Worm (Caenorhabditis elegans) whole organism, L3 larva: ENCODE data around the gene Y40C5A.4.
"Not testable (repeated sequence)": the region's sequence is repeated elsewhere in the genome, so short reads cannot be mapped to it uniquely, and the experiment has no call there.

Experiments
- R02D3.7 ChIP-seq: fragments of 150-350 bp; optimal IDR thresholded peaks from 2 replicates; lab custom pipeline; 2014; ENCODE audit warnings: missing biosample characterization, missing genetic modification characterization
- ZK546.5 ChIP-seq: sonication (generic microtip); optimal IDR thresholded peaks from 2 replicates; lab custom pipeline; 2017; ENCODE audit warnings: missing biosample characterization, missing genetic modification characterization
- ceh-16 ChIP-seq: sonication (generic microtip); optimal IDR thresholded peaks from 2 replicates; lab custom pipeline; 2017; ENCODE audit warnings: missing biosample characterization, missing genetic modification characterization
- ceh-82 ChIP-seq: fragments of 150-350 bp; optimal IDR thresholded peaks from 2 replicates; lab custom pipeline; 2014; ENCODE audit warnings: missing biosample characterization, missing genetic modification characterization
- ceh-9 ChIP-seq: sonication (generic microtip); optimal IDR thresholded peaks from 2 replicates; lab custom pipeline; 2018; ENCODE audit warnings: missing biosample characterization, missing genetic modification characterization
- egl-27 ChIP-seq: sonication (generic microtip); optimal IDR thresholded peaks from 4 replicates; lab custom pipeline; 2017; ENCODE audit warnings: missing biosample characterization, missing genetic modification reagents, missing genetic modification characterization
- egl-5 ChIP-seq: fragments of 150-350 bp; optimal IDR thresholded peaks from 2 replicates; lab custom pipeline; 2017; ENCODE audit warnings: missing biosample characterization, missing genetic modification reagents, missing genetic modification characterization, inconsistent platforms
- elt-3 ChIP-seq, 3 experiments: fragments of 150-350 bp in 1 of 3; sonication (generic microtip) in 2 of 3; optimal IDR thresholded peaks; 2 replicates in 2 of 3; 4 replicates in 1 of 3; lab custom pipeline; 2014 to 2017; ENCODE audit warnings: missing biosample characterization in 3 of 3, missing genetic modification characterization in 3 of 3
- eor-1 ChIP-seq, 2 experiments: fragments of 150-350 bp; optimal IDR thresholded peaks; 2 replicates each; lab custom pipeline; 2014 to 2018; ENCODE audit warnings: missing biosample characterization in 2 of 2, missing genetic modification characterization in 2 of 2
- fkh-10 ChIP-seq: sonication (generic microtip); optimal IDR thresholded peaks from 2 replicates; lab custom pipeline; 2017; ENCODE audit warnings: missing biosample characterization, missing genetic modification reagents, missing genetic modification characterization
- fos-1 ChIP-seq: fragments of 150-350 bp; optimal IDR thresholded peaks from 2 replicates; lab custom pipeline; 2014; ENCODE audit warnings: missing biosample characterization, missing genetic modification characterization
- hmg-11 ChIP-seq: sonication (generic microtip); optimal IDR thresholded peaks from 2 replicates; lab custom pipeline; 2016; ENCODE audit warnings: missing genetic modification characterization, missing compliant biosample characterization
- lin-15B ChIP-seq: fragments of 150-350 bp; optimal IDR thresholded peaks from 2 replicates; lab custom pipeline; 2014; ENCODE audit warnings: missing biosample characterization, missing genetic modification characterization
- lsy-12 ChIP-seq: sonication (generic microtip); optimal IDR thresholded peaks from 2 replicates; lab custom pipeline; 2016; ENCODE audit warnings: mild to moderate bottlenecking, missing genetic modification characterization, missing compliant biosample characterization
- mml-1 ChIP-seq: fragments of 150-350 bp; sonication (generic microtip); optimal IDR thresholded peaks from 3 replicates; lab custom pipeline; 2014; ENCODE audit warnings: missing biosample characterization, missing genetic modification characterization
- nhr-11 ChIP-seq: fragments of 150-350 bp; optimal IDR thresholded peaks from 2 replicates; lab custom pipeline; 2014; ENCODE audit warnings: missing biosample characterization, missing genetic modification characterization
- nhr-12 ChIP-seq: fragments of 150-350 bp; optimal IDR thresholded peaks from 2 replicates; lab custom pipeline; 2014; ENCODE audit warnings: missing biosample characterization, missing genetic modification characterization
- nhr-28 ChIP-seq: fragments of 150-350 bp; optimal IDR thresholded peaks from 2 replicates; lab custom pipeline; 2014; ENCODE audit warnings: missing biosample characterization, missing genetic modification characterization
- nhr-43 ChIP-seq: sonication (generic microtip); optimal IDR thresholded peaks from 2 replicates; lab custom pipeline; 2016; ENCODE audit warnings: mild to moderate bottlenecking, missing genetic modification characterization, missing compliant biosample characterization; ENCODE audit not compliant: poor library complexity, severe bottlenecking
- nhr-77 ChIP-seq: fragments of 150-350 bp; optimal IDR thresholded peaks from 2 replicates; lab custom pipeline; 2014; ENCODE audit warnings: missing biosample characterization, missing genetic modification characterization
- pha-4 ChIP-seq: fragments of 150-350 bp; optimal IDR thresholded peaks from 2 replicates; lab custom pipeline; 2014; ENCODE audit warnings: missing biosample characterization, missing genetic modification reagents, missing genetic modification characterization
- pqm-1 ChIP-seq: fragments of 150-350 bp; optimal IDR thresholded peaks from 2 replicates; lab custom pipeline; 2017; ENCODE audit warnings: missing biosample characterization, missing genetic modification characterization, inconsistent platforms
- sea-2 ChIP-seq: fragments of 150-350 bp; sonication (generic microtip); optimal IDR thresholded peaks from 4 replicates; lab custom pipeline; 2014; ENCODE audit warnings: missing biosample characterization, missing genetic modification reagents, missing genetic modification characterization
- skn-1 ChIP-seq: fragments of 150-350 bp; optimal IDR thresholded peaks from 2 replicates; lab custom pipeline; 2014; ENCODE audit warnings: missing biosample characterization, missing genetic modification characterization
- unc-39 ChIP-seq: sonication (generic microtip); optimal IDR thresholded peaks from 4 replicates; lab custom pipeline; 2017; ENCODE audit warnings: missing biosample characterization, missing genetic modification characterization
- unc-62 ChIP-seq: fragments of 150-350 bp; sonication (generic microtip); optimal IDR thresholded peaks from 4 replicates; lab custom pipeline; 2014; ENCODE audit warnings: missing biosample characterization, missing genetic modification reagents, missing genetic modification characterization
- zag-1 ChIP-seq: fragments of 150-350 bp; optimal IDR thresholded peaks from 2 replicates; lab custom pipeline; 2014; ENCODE audit warnings: missing biosample characterization, missing genetic modification characterization
- ztf-4 ChIP-seq: fragments of 150-350 bp; optimal IDR thresholded peaks from 2 replicates; lab custom pipeline; 2014; ENCODE audit warnings: missing biosample characterization, missing genetic modification characterization

Y40C5A.4 gene

ce11 chrIV:7365011-7365410, at the start of gene Y40C5A.4:
Gene Y40C5A.4, minus strand, starts transcription at chrIV:7365111.
- not testable (repeated sequence) for TF ChIP-seq ZK546.5; nhr-77 (tag; lab: Kevin White, UChicago); egl-27

- TF ChIP-seq fkh-10 (GFP tag; lab: Kevin White, UChicago) (peak; percentile 96), elt-3 (tag; optimal IDR thresholded peaks at IDR 0.05; lab: Kevin White, UChicago) (no peak), nhr-28 (tag; lab: Kevin White, UChicago) (no peak), egl-27 (no peak)
Measured at ce11 chrIV:7414163-7414562, 49.3 kb upstream of the Y40C5A.4 start.

- TF ChIP-seq pha-4 (tag; lab: Kevin White, UChicago) (no peak), zag-1 (tag; lab: Kevin White, UChicago) (no peak)
- TF ChIP-seq, all 47 proteins: peak for 0
Measured at ce11 chrIV:7413573-7413972, 48.7 kb upstream of the Y40C5A.4 start.

- TF ChIP-seq fkh-10 (GFP tag; lab: Kevin White, UChicago) = peak; percentile 82
- no peak for TF ChIP-seq lsy-12
Measured at ce11 chrIV:7407301-7407700, 42.4 kb upstream of the Y40C5A.4 start.

ce11 chrIV:7406690-7407089, 41.8 kb upstream of the Y40C5A.4 start:
- TF ChIP-seq elt-3 (tag; optimal IDR thresholded peaks at IDR 0.05; lab: Kevin White, UChicago) = no peak
- TF ChIP-seq ztf-4 (tag; lab: Kevin White, UChicago) = no peak
- TF ChIP-seq unc-39 (tag; lab: Kevin White, UChicago) = no peak
- no peak for TF ChIP-seq nhr-43 (tag; lab: Kevin White, UChicago)
- no peak for TF ChIP-seq unc-62 (GFP tag; lab: Kevin White, UChicago)
- TF ChIP-seq ceh-16 (tag; lab: Kevin White, UChicago) = no peak
- no peak for TF ChIP-seq eor-1 (tag; optimal IDR thresholded peaks at IDR 0.05; lab: Kevin White, UChicago)

- TF ChIP-seq pha-4 (tag; lab: Kevin White, UChicago) (no peak), nhr-11 (tag; lab: Kevin White, UChicago) (no peak), eor-1 (tag; optimal IDR thresholded peaks at IDR 0.05; lab: Kevin White, UChicago) (no peak), lin-15B (tag; lab: Kevin White, UChicago) (no peak), R02D3.7 (no peak), nhr-77 (tag; lab: Kevin White, UChicago) (no peak), sea-2 (GFP tag; lab: Kevin White, UChicago) (no peak), egl-5 (tag; lab: Kevin White, UChicago) (no peak), mml-1 (tag; lab: Kevin White, UChicago) (no peak), ceh-82 (tag; lab: Kevin White, UChicago) (no peak)
Measured at ce11 chrIV:7404934-7405632, 40.2 kb upstream of the Y40C5A.4 start, which contains the start of the genes C48A7.16 and egl-19. Gene C48A7.16, plus strand, starts transcription at chrIV:7405477. Gene egl-19, plus strand, starts transcription at chrIV:7405582.

ce11 chrIV:7403422-7403821, 38.5 kb upstream of the Y40C5A.4 start:
- TF ChIP-seq egl-27 (no peak), pqm-1 (tag; lab: Kevin White, UChicago) (no peak), ZK546.5 (no peak), pha-4 (tag; lab: Kevin White, UChicago) (no peak), nhr-12 (no peak), ceh-82 (tag; lab: Kevin White, UChicago) (no peak), hmg-11 (tag; lab: Kevin White, UChicago) (no peak), fkh-10 (GFP tag; lab: Kevin White, UChicago) (no peak), fos-1 (tag; lab: Kevin White, UChicago) (no peak), eor-1 (tag; optimal IDR thresholded peaks at IDR 0.05; lab: Kevin White, UChicago) (no peak), nhr-11 (tag; lab: Kevin White, UChicago) (no peak), skn-1 (tag; lab: Kevin White, UChicago) (no peak), zag-1 (tag; lab: Kevin White, UChicago) (no peak), R02D3.7 (no peak), ceh-9 (tag; lab: Kevin White, UChicago) (no peak)
